Fruit fly (Drosophila melanogaster) S2 (cell line): ENCODE data around the gene sima.

Experiments used
- CG8478 ChIP-seq: fragments of >200 bp; optimal IDR thresholded peaks from 2 replicates; lab custom pipeline; 2018
- CTCF ChIP-seq, 2 experiments: fragments of >200 bp; optimal IDR thresholded peaks; 2 replicates each; lab custom pipeline; 2018

- no peak for TF ChIP-seq CG8478 (lab: Kevin White, UChicago)
- no peak for TF ChIP-seq CTCF (optimal IDR thresholded peaks at IDR 0.05; lab: Kevin White, UChicago)
Measured at dm6 chr3R:30023445-30023844, 34.7 kb upstream of the sima start.
